Fruit fly (Drosophila melanogaster): ENCODE measurements around the gene Syx13.

Gene Syx13

dm6 chr3L:13058429-13058828, 14.2 kb downstream of the Syx13 start:
- TF ChIP-seq Hr83 (GFP tag; optimal IDR thresholded peaks at IDR 0.05; ENCODE audit: poor library complexity, severe bottlenecking), result no peak
- no peak for TF ChIP-seq jim (GFP tag; optimal IDR thresholded peaks at IDR 0.05)

- no peak for TF ChIP-seq brk (GFP tag; optimal IDR thresholded peaks at IDR 0.05)
- no peak for TF ChIP-seq Dfd (GFP tag; optimal IDR thresholded peaks at IDR 0.05)
- no peak for TF ChIP-seq Dif (GFP tag; optimal IDR thresholded peaks at IDR 0.05; ENCODE audit: partially characterized antibody)
- TF ChIP-seq sage (GFP tag; optimal IDR thresholded peaks at IDR 0.05), result no peak
- TF ChIP-seq ey (GFP tag; optimal IDR thresholded peaks at IDR 0.05), result no peak
- TF ChIP-seq pan (optimal IDR thresholded peaks at IDR 0.05), result no peak
- no peak for TF ChIP-seq Hr78 (GFP tag; optimal IDR thresholded peaks at IDR 0.05)
- TF ChIP-seq N (GFP tag; optimal IDR thresholded peaks at IDR 0.05), result no peak
Observed at dm6 chr3L:13061322-13061809, 17.1 kb downstream of the Syx13 start, which contains the start of the genes CG14115 and CG34428. TSS of gene CG14115 (minus strand) at chr3L:13061422. TSS of gene CG34428 (plus strand) at chr3L:13061759.

- TF ChIP-seq foxo (GFP tag; optimal IDR thresholded peaks at IDR 0.05) (no peak), dmrt93B (GFP tag; optimal IDR thresholded peaks at IDR 0.05) (no peak), tai (GFP tag; optimal IDR thresholded peaks at IDR 0.05) (no peak), Abd-B (GFP tag; optimal IDR thresholded peaks at IDR 0.05) (no peak), sage (GFP tag; optimal IDR thresholded peaks at IDR 0.05) (no peak), Sp1 (GFP tag; optimal IDR thresholded peaks at IDR 0.05) (no peak), GATAd (GFP tag; optimal IDR thresholded peaks at IDR 0.05) (no peak)
Observed at dm6 chr3L:13062746-13063145, 18.5 kb downstream of the Syx13 start, which contains the start of gene CG34429. TSS of gene CG34429 (plus strand) at chr3L:13063046.

- TF ChIP-seq jim (GFP tag; optimal IDR thresholded peaks at IDR 0.05) (no peak), psq (GFP tag; optimal IDR thresholded peaks at IDR 0.05) (no peak), HLH106 (tag; optimal IDR thresholded peaks at IDR 0.05) (no peak), CG9705 (GFP tag; optimal IDR thresholded peaks at IDR 0.05) (no peak), foxo (GFP tag; optimal IDR thresholded peaks at IDR 0.05) (no peak), Dif (GFP tag; optimal IDR thresholded peaks at IDR 0.05; ENCODE audit: partially characterized antibody) (no peak), br (GFP tag; optimal IDR thresholded peaks at IDR 0.05) (no peak), sage (GFP tag; optimal IDR thresholded peaks at IDR 0.05) (no peak), Hr78 (GFP tag; optimal IDR thresholded peaks at IDR 0.05) (no peak)
Observed at dm6 chr3L:13064346-13064745, 20.1 kb downstream of the Syx13 start.

- TF ChIP-seq Dfd (GFP tag; optimal IDR thresholded peaks at IDR 0.05) (peak; percentile 84), sage (GFP tag; optimal IDR thresholded peaks at IDR 0.05) (no peak)
Observed at dm6 chr3L:13064935-13065334, 20.7 kb downstream of the Syx13 start.

- no peak for TF ChIP-seq woc (GFP tag; optimal IDR thresholded peaks at IDR 0.05)
- TF ChIP-seq CG32264 (GFP tag; optimal IDR thresholded peaks at IDR 0.05), result no peak
- TF ChIP-seq Hnf4 (GFP tag; optimal IDR thresholded peaks at IDR 0.05), result no peak
- no peak for TF ChIP-seq h (GFP tag; optimal IDR thresholded peaks at IDR 0.05)
- TF ChIP-seq sage (GFP tag; optimal IDR thresholded peaks at IDR 0.05), result no peak
- no peak for TF ChIP-seq HLH106 (tag; optimal IDR thresholded peaks at IDR 0.05)
- TF ChIP-seq brk (GFP tag; optimal IDR thresholded peaks at IDR 0.05), result no peak
- no peak for TF ChIP-seq foxo (GFP tag; optimal IDR thresholded peaks at IDR 0.05)
- TF ChIP-seq Mio (GFP tag; optimal IDR thresholded peaks at IDR 0.05), result no peak
- TF ChIP-seq tai (GFP tag; optimal IDR thresholded peaks at IDR 0.05), result no peak
- TF ChIP-seq Abd-B (GFP tag; optimal IDR thresholded peaks at IDR 0.05), result no peak
- no peak for TF ChIP-seq dsf (GFP tag; optimal IDR thresholded peaks at IDR 0.05; ENCODE audit: borderline replicate concordance)
- TF ChIP-seq N (GFP tag; optimal IDR thresholded peaks at IDR 0.05), result no peak
Observed at dm6 chr3L:13065619-13066018, 21.4 kb downstream of the Syx13 start.

- TF ChIP-seq brk (GFP tag; optimal IDR thresholded peaks at IDR 0.05) (no peak), woc (GFP tag; optimal IDR thresholded peaks at IDR 0.05) (no peak), dsf (GFP tag; optimal IDR thresholded peaks at IDR 0.05; ENCODE audit: borderline replicate concordance) (no peak), sv (GFP tag; optimal IDR thresholded peaks at IDR 0.05) (no peak), dmrt93B (GFP tag; optimal IDR thresholded peaks at IDR 0.05) (no peak)
Observed at dm6 chr3L:13066220-13066619, 22.0 kb downstream of the Syx13 start.
